Fruit fly (Drosophila melanogaster): ENCODE measurements around the gene Fadd.
A peak's percentile ranks its signal among the peaks of the same experiment; 100 is the strongest.

Fadd gene

DNA sequence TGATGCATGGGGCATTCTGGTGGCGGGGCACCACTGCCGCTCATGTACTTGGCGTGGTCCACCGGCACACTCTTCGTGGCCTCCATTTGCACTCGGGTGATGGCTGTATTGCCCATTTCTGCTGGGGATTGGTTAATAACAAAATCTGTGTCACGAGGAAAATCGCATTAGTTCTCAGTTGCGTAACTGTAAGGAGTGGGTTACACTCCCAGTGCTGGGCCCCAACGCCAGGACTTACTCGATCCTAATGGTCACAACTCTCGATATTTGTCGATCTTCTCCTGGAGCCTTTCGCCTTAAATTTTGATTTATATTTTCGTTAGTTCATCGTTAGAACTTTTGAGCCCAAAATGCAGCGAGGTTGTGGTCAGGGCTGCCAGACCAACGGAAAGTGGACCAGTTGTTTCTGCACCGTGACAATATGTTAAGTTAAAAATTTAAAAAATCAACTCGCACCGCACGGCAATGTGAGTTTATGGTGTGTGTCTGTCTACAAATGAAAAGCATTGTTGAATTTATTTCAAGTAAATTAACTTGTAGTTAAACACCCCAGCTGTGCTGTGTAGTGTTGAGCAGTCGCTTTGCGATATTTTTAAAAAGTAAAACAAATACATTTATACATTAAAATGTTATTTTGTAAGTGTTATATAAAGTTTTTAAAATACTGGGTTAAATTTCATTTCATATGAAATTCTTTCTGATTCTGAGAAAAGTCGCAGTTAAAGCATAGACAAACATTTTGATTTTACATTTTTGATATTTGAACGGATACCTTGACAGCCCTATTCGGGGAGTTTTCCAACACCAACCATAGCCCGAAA is 7.1 kb upstream of the Fadd start, which contains the start of the genes Cchl and ND-42 (continued):
- TF ChIP-seq CG3995 (GFP tag; optimal IDR thresholded peaks at IDR 0.05) = peak; percentile 71
- peak; percentile 37; the same call in 2 of the 3 replicates for TF ChIP-seq B-H1 (GFP tag; IDR thresholded peaks at IDR 0.05)
- TF ChIP-seq Opbp (GFP tag; IDR thresholded peaks at IDR 0.05; ENCODE audit: partially characterized antibody) = no peak
- TF ChIP-seq oc (tag; optimal IDR thresholded peaks at IDR 0.05) = no peak
- peak; percentile 80 for TF ChIP-seq CG33557 (GFP tag; optimal IDR thresholded peaks at IDR 0.05)
- peak; percentile 37 for TF ChIP-seq CG7271 (tag; optimal IDR thresholded peaks at IDR 0.05)
- TF ChIP-seq inv (GFP tag; IDR thresholded peaks at IDR 0.05; ENCODE audit: partially characterized antibody) = peak; percentile 45; the same call in 1 of the 2 replicates
- peak; percentile 53 for TF ChIP-seq disco-r (GFP tag; optimal IDR thresholded peaks at IDR 0.05)
- TF ChIP-seq CG8478 (optimal IDR thresholded peaks at IDR 0.05) = no peak
- no peak for TF ChIP-seq fd102C (GFP tag; optimal IDR thresholded peaks at IDR 0.05)
- TF ChIP-seq CG14860 (GFP tag; IDR thresholded peaks at IDR 0.05; ENCODE audit: partially characterized antibody) = peak; percentile 55; the same call in 1 of the 3 replicates
- TF ChIP-seq pnt (GFP tag; optimal IDR thresholded peaks at IDR 0.05) = peak; percentile 65
- TF ChIP-seq dpn (GFP tag; optimal IDR thresholded peaks at IDR 0.05) = peak; percentile 71 to 78
- TF ChIP-seq sug (tag; optimal IDR thresholded peaks at IDR 0.05) = peak; percentile 88
- peak; percentile 50 for TF ChIP-seq ERR (GFP tag; optimal IDR thresholded peaks at IDR 0.05)
- TF ChIP-seq CG12071 (GFP tag; optimal IDR thresholded peaks at IDR 0.05) = no peak
- peak; percentile 67 for TF ChIP-seq ssp (GFP tag; IDR thresholded peaks at IDR 0.05)
- no peak for TF ChIP-seq Neu2 (GFP tag; optimal IDR thresholded peaks at IDR 0.05; ENCODE audit: borderline replicate concordance)
- peak; percentile 76 for TF ChIP-seq Xrp1 (GFP tag; IDR thresholded peaks at IDR 0.05)
- TF ChIP-seq Asciz (GFP tag; optimal IDR thresholded peaks at IDR 0.05) = no peak
- peak; percentile 85 for TF ChIP-seq ind (GFP tag; optimal IDR thresholded peaks at IDR 0.05)
- TF ChIP-seq wor (GFP tag; IDR thresholded peaks at IDR 0.05) = peak; percentile 57; the same call in 1 of the 2 replicates
- peak; percentile 70 for TF ChIP-seq pum (GFP tag; optimal IDR thresholded peaks at IDR 0.05)
- TF ChIP-seq Lim3 (GFP tag; IDR thresholded peaks at IDR 0.05) = no peak
- no peak for TF ChIP-seq CG12744 (GFP tag; optimal IDR thresholded peaks at IDR 0.05)
- peak; percentile 13 for TF ChIP-seq pb (GFP tag; optimal IDR thresholded peaks at IDR 0.05)
- peak; percentile 81 for TF ChIP-seq chn (GFP tag; optimal IDR thresholded peaks at IDR 0.05)
- TF ChIP-seq CG8089 (GFP tag; optimal IDR thresholded peaks at IDR 0.05) = peak; percentile 52
- TF ChIP-seq Ravus (GFP tag; IDR thresholded peaks at IDR 0.05) = peak; percentile 8
- TF ChIP-seq Hr3 (GFP tag; optimal IDR thresholded peaks at IDR 0.05) = peak; percentile 85
- peak; percentile 85 for TF ChIP-seq CG18599 (GFP tag; optimal IDR thresholded peaks at IDR 0.05)
- no peak for TF ChIP-seq Hmr (GFP tag; optimal IDR thresholded peaks at IDR 0.05)
- TF ChIP-seq CG34224 (GFP tag; IDR thresholded peaks at IDR 0.05; ENCODE audit: partially characterized antibody) = peak; percentile 59; the same call in 2 of the 3 replicates
- TF ChIP-seq CHES-1-like (GFP tag; optimal IDR thresholded peaks at IDR 0.05) = peak; percentile 57
- TF ChIP-seq corto (GFP tag; optimal IDR thresholded peaks at IDR 0.05) = peak; percentile 71
- TF ChIP-seq sr (GFP tag; IDR thresholded peaks at IDR 0.05) = no peak
- TF ChIP-seq odd (GFP tag; optimal IDR thresholded peaks at IDR 0.05) = no peak
- TF ChIP-seq Drgx (GFP tag; IDR thresholded peaks at IDR 0.05) = peak; percentile 62
- TF ChIP-seq CG6854 (GFP tag; optimal IDR thresholded peaks at IDR 0.05) = peak; percentile 23
- no peak for TF ChIP-seq Elba2 (GFP tag; optimal IDR thresholded peaks at IDR 0.05)
- TF ChIP-seq gro (GFP tag; optimal IDR thresholded peaks at IDR 0.05) = peak; percentile 64
- TF ChIP-seq cg (GFP tag; optimal IDR thresholded peaks at IDR 0.05) = no peak
- TF ChIP-seq CG3163 (GFP tag; optimal IDR thresholded peaks at IDR 0.05) = peak; percentile 47
- TF ChIP-seq CG13624 (GFP tag; optimal IDR thresholded peaks at IDR 0.05) = peak; percentile 66
- TF ChIP-seq amos (GFP tag; IDR thresholded peaks at IDR 0.05; ENCODE audit: partially characterized antibody) = peak; percentile 52
- TF ChIP-seq Fer1 (GFP tag; optimal IDR thresholded peaks at IDR 0.05) = peak; percentile 74
- peak; percentile 65 for TF ChIP-seq psq (GFP tag; optimal IDR thresholded peaks at IDR 0.05)
- peak; percentile 74 for TF ChIP-seq CG4820 (GFP tag; optimal IDR thresholded peaks at IDR 0.05)
- TF ChIP-seq Optix (GFP tag; IDR thresholded peaks at IDR 0.05) = peak; percentile 74

Data from whole organism, embryonic.